Fruit fly (Drosophila melanogaster) whole organism, adult: ENCODE data around the gene CG42259.

Experiments used
- CG11617 ChIP-seq: fragments of 200-800 bp; sonication (Bioruptor generic); optimal IDR thresholded peaks from 2 replicates; lab custom pipeline; 2017; ENCODE audit warnings: mild to moderate bottlenecking, missing biosample characterization, missing genetic modification reagents, missing genetic modification characterization
- CG33017 ChIP-seq: fragments of 200-800 bp; sonication (Bioruptor generic); optimal IDR thresholded peaks from 2 replicates; lab custom pipeline; 2018; ENCODE audit warnings: missing biosample characterization, mild to moderate bottlenecking, missing genetic modification characterization, moderate library complexity
- kay ChIP-seq: fragments of 200-800 bp; sonication (Bioruptor generic); peaks from one replicate; lab custom pipeline; 2016; ENCODE audit warnings: missing biosample characterization, missing genetic modification characterization, borderline replicate concordance
- ovo ChIP-seq: fragments of 200-800 bp; sonication (Bioruptor generic); optimal IDR thresholded peaks from 2 replicates; lab custom pipeline; 2016; ENCODE audit warnings: missing biosample characterization, missing genetic modification characterization
- toe ChIP-seq: fragments of 200-800 bp; sonication (Bioruptor generic); optimal IDR thresholded peaks from 2 replicates; lab custom pipeline; 2016; ENCODE audit warnings: missing biosample characterization, missing genetic modification characterization

dm6 chrX:1045924-1046323 lies at the start of gene CG42259:
- TF ChIP-seq ovo, result no peak
- no peak for TF ChIP-seq kay (GFP tag; lab: Kevin White, UChicago)
- no peak for TF ChIP-seq CG11617 (GFP tag; lab: Kevin White, UChicago)
- no peak for TF ChIP-seq CG33017
- no peak for TF ChIP-seq toe (GFP tag; lab: Kevin White, UChicago)
